Fruit fly (Drosophila melanogaster): ENCODE data around the gene CG8620.

The CG8620 gene

DNA sequence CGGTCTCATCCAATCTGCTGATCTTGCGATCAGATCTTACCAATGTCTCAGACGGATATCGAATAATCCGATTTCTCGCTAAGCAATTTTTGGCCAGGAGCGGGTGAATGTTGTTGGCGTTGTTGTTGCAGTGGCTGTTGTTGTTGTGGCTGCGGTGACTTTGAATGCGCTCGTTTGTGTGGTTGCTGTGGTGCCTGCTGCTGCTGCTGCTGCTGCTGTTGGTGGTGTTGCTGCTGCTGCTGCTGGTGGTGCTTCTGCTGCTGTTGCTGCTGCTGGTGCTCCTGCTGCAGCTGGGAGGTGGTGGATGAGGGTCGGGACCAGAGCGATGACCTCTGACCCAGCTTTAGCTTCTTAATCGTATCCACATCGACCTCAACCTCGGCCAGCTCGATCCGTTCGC, 3.4 kb downstream of the CG8620 start:
- TF ChIP-seq Hr38 (GFP tag; optimal IDR thresholded peaks at IDR 0.05) (no peak), Lpt (GFP tag; optimal IDR thresholded peaks at IDR 0.05) (no peak), CG6163 (GFP tag; IDR thresholded peaks at IDR 0.05) (no peak), Blimp-1 (GFP tag; optimal IDR thresholded peaks at IDR 0.05) (no peak)

DNA sequence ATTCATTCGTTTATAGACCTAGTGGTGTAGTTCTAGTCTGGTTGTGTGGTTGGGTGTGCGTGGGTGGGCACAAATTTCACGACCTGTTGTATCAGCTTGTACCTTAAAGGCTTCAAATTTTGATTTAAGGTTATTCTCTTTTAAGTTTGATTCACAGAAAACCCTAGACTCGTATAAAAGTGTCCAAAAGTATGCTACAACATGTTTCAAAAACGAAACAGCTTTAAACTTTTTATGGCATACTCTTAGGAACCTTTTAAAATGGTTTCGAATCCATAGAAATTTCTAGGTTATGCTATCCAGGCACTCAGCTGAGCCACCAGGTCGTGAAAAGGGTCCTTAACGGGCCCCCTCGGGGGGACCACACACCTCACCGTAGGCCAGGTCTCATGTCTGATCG, 4.0 kb downstream of the CG8620 start:
- TF ChIP-seq fkh (GFP tag; optimal IDR thresholded peaks at IDR 0.05) (no peak), CG11762 (GFP tag; optimal IDR thresholded peaks at IDR 0.05; ENCODE audit: insufficient read depth) (no peak), Hr39 (GFP tag; optimal IDR thresholded peaks at IDR 0.05) (no peak), CG6854 (GFP tag; optimal IDR thresholded peaks at IDR 0.05) (no peak), achi (GFP tag; optimal IDR thresholded peaks at IDR 0.05) (no peak), CG31627 (GFP tag; optimal IDR thresholded peaks at IDR 0.05) (no peak), CG3032 (tag; optimal IDR thresholded peaks at IDR 0.05) (no peak), Ets21C (GFP tag; optimal IDR thresholded peaks at IDR 0.05) (no peak), eg (GFP tag; IDR thresholded peaks at IDR 0.05) (no peak), fd59A (GFP tag; optimal IDR thresholded peaks at IDR 0.05) (no peak), fd85E (GFP tag; optimal IDR thresholded peaks at IDR 0.05) (no peak), CG10631 (GFP tag; optimal IDR thresholded peaks at IDR 0.05) (no peak)

DNA sequence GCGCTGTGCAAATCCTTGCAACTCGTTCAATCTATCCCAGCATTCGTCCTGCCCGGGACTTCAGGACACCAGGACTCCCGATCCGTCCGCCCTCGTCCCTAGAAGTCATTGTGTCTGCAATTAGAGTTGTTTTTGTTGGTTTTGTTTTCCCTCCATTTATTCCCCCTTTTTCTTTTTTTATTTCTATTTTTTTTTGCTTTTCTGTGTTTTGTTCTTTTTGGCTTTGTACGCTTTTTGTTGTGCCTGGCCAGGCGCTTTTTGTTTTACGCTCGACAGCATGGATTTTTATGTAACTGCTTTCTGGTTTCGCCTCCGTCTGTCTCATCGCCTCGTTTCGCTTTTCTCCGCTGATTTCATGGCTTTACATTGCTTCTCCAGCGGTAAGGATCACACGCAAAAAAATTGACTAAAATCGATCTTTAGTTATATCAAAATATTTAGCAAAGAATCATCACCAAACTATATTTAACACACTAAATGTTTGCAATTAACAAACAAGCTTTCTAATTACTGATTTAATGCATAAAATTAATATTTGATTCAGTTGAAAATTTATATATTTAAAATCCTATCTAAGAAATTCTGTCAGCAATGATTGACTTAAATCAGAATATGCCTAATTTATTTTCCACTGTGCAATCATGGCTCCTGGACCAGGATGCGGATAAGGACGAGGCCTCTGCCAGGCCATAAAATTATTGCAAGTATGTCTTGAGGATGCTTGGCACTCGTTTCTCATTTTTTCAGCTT, 27.0 kb downstream of the CG8620 start:
- TF ChIP-seq CG6808 (GFP tag; optimal IDR thresholded peaks at IDR 0.05) (peak; percentile 15), CG9139 (GFP tag; optimal IDR thresholded peaks at IDR 0.05) (peak; percentile 16), CG32006 (GFP tag; optimal IDR thresholded peaks at IDR 0.05) (no peak), Met (GFP tag; optimal IDR thresholded peaks at IDR 0.05) (peak; percentile 31), topi (GFP tag; optimal IDR thresholded peaks at IDR 0.05) (peak; percentile 18), CG3032 (tag; optimal IDR thresholded peaks at IDR 0.05) (peak; percentile 44), CG8319 (GFP tag; optimal IDR thresholded peaks at IDR 0.05) (no peak), acj6 (GFP tag; optimal IDR thresholded peaks at IDR 0.05) (peak; percentile 5), CG10631 (GFP tag; optimal IDR thresholded peaks at IDR 0.05) (no peak), CG7368 (GFP tag; optimal IDR thresholded peaks at IDR 0.05) (no peak), CG6792 (GFP tag; optimal IDR thresholded peaks at IDR 0.05) (peak; percentile 22), pdm3 (GFP tag; optimal IDR thresholded peaks at IDR 0.05) (peak; percentile 7), svp (GFP tag) (peak; percentile 77), CG3919 (GFP tag; optimal IDR thresholded peaks at IDR 0.05) (peak; percentile 16), lz (GFP tag; optimal IDR thresholded peaks at IDR 0.05) (peak; percentile 24), CG31627 (GFP tag; optimal IDR thresholded peaks at IDR 0.05) (peak; percentile 27), dsx (GFP tag; optimal IDR thresholded peaks at IDR 0.05; ENCODE audit: poor library complexity, severe bottlenecking) (peak; percentile 23), CG10669 (GFP tag; optimal IDR thresholded peaks at IDR 0.05) (peak; percentile 13), CG6854 (GFP tag; optimal IDR thresholded peaks at IDR 0.05) (peak; percentile 31), dac (GFP tag; optimal IDR thresholded peaks at IDR 0.05) (no peak), ss (GFP tag; optimal IDR thresholded peaks at IDR 0.05) (peak; percentile 6 to 58), CG34406 (GFP tag; optimal IDR thresholded peaks at IDR 0.05) (peak; percentile 4), Eip78C (GFP tag) (peak; percentile 83), Sox14 (GFP tag; optimal IDR thresholded peaks at IDR 0.05) (no peak), CG11294 (GFP tag; IDR thresholded peaks at IDR 0.05) (no peak), esn (GFP tag; optimal IDR thresholded peaks at IDR 0.05) (peak; percentile 39), Smox (GFP tag; optimal IDR thresholded peaks at IDR 0.05) (peak; percentile 9), OdsH (GFP tag; optimal IDR thresholded peaks at IDR 0.05) (peak; percentile 7), Sox102F (GFP tag; optimal IDR thresholded peaks at IDR 0.05) (no peak), Hr39 (GFP tag; optimal IDR thresholded peaks at IDR 0.05) (peak; percentile 11), spab (GFP tag; optimal IDR thresholded peaks at IDR 0.05) (peak; percentile 41), cyc (GFP tag; optimal IDR thresholded peaks at IDR 0.05) (no peak), Sox15 (GFP tag; optimal IDR thresholded peaks at IDR 0.05) (no peak), Ets96B (tag; optimal IDR thresholded peaks at IDR 0.05) (peak; percentile 40)

Data from whole organism, prepupa.